Worm (Caenorhabditis elegans) whole organism, young adult: ENCODE results near the gene srz-83.

ENCODE experiments used
- B0336.3 ChIP-seq: fragments of 200-800 bp; sonication (Bioruptor generic); IDR thresholded peaks from 2 replicates; pipeline ENCODE4 v1.3.6; 2022; ENCODE audit warnings: missing genetic modification characterization, missing compliant biosample characterization
- C06A6.2 ChIP-seq: fragments of 200-800 bp; sonication (Bioruptor generic); conservative IDR thresholded peaks from 2 replicates; pipeline ENCODE4 v1.3.6; 2022; ENCODE audit warnings: missing genetic modification characterization, missing compliant biosample characterization
- F23B12.7 ChIP-seq: sonication (generic microtip); optimal IDR thresholded peaks from 2 replicates; lab custom pipeline; 2017; ENCODE audit warnings: missing genetic modification characterization, mild to moderate bottlenecking, missing compliant biosample characterization, antibody characterized with exemption, moderate library complexity; ENCODE audit not compliant: insufficient read depth
- F39B2.1 ChIP-seq: fragments of 200-800 bp; sonication (Bioruptor generic); IDR thresholded peaks from 2 replicates; pipeline ENCODE4 v1.3.6; 2022; ENCODE audit warnings: missing genetic modification reagents, missing genetic modification characterization, missing compliant biosample characterization
- K12H6.12 ChIP-seq: fragments of 200-800 bp; sonication (Bioruptor generic); optimal IDR thresholded peaks from 2 replicates; lab custom pipeline; 2018; ENCODE audit warnings: mild to moderate bottlenecking, missing genetic modification characterization, missing compliant biosample characterization
- Y67H2A.10 ChIP-seq: fragments of 200-800 bp; sonication (Bioruptor generic); conservative IDR thresholded peaks from 2 replicates; pipeline ENCODE4 v1.3.6; 2022; ENCODE audit warnings: missing genetic modification reagents, missing genetic modification characterization, missing compliant biosample characterization
- aptf-2 ChIP-seq: fragments of 200-800 bp; sonication (Bioruptor generic); conservative IDR thresholded peaks from 2 replicates; pipeline ENCODE4 v1.3.6; 2022; ENCODE audit warnings: missing genetic modification reagents, missing genetic modification characterization, missing compliant biosample characterization
- atf-7 ChIP-seq: sonication (generic microtip); optimal IDR thresholded peaks from 2 replicates; lab custom pipeline; 2017; ENCODE audit warnings: mild to moderate bottlenecking, missing genetic modification characterization, missing compliant biosample characterization
- athp-1 ChIP-seq: sonication (generic microtip); optimal IDR thresholded peaks from 2 replicates; lab custom pipeline; 2017; ENCODE audit warnings: mild to moderate bottlenecking, missing genetic modification characterization, missing compliant biosample characterization
- attf-5 ChIP-seq: fragments of 200-800 bp; sonication (Bioruptor generic); optimal IDR thresholded peaks from 2 replicates; lab custom pipeline; 2018; ENCODE audit warnings: mild to moderate bottlenecking, missing genetic modification characterization, missing compliant biosample characterization
- ceh-100 ChIP-seq: fragments of 200-800 bp; sonication (Bioruptor generic); IDR thresholded peaks from 2 replicates; pipeline ENCODE4 v1.3.6; 2022; ENCODE audit warnings: missing genetic modification reagents, missing genetic modification characterization, missing compliant biosample characterization
- ceh-58 ChIP-seq: fragments of 200-800 bp; sonication (Bioruptor generic); IDR thresholded peaks from 2 replicates; pipeline ENCODE4 v1.3.6; 2022; ENCODE audit warnings: missing genetic modification characterization, missing compliant biosample characterization
- dox-1 ChIP-seq: fragments of 200-800 bp; sonication (Bioruptor generic); IDR thresholded peaks from 2 replicates; pipeline ENCODE4 v1.3.6; 2022; ENCODE audit warnings: missing genetic modification reagents, missing genetic modification characterization, missing compliant biosample characterization
- efl-1 ChIP-seq: fragments of 150-350 bp; optimal IDR thresholded peaks from 2 replicates; lab custom pipeline; 2014; ENCODE audit warnings: missing biosample characterization, missing genetic modification reagents, missing genetic modification characterization
- ekl-4 ChIP-seq: fragments of 200-800 bp; sonication (Bioruptor generic); IDR thresholded peaks from 2 replicates; pipeline ENCODE4 v1.3.6; 2022; ENCODE audit warnings: missing genetic modification reagents, missing genetic modification characterization, missing compliant biosample characterization
- gei-17 ChIP-seq: fragments of 200-800 bp; sonication (Bioruptor generic); optimal IDR thresholded peaks from 2 replicates; lab custom pipeline; 2018; ENCODE audit warnings: mild to moderate bottlenecking, missing genetic modification characterization, missing compliant biosample characterization
- hlh-26 ChIP-seq: fragments of 200-800 bp; sonication (Bioruptor generic); conservative IDR thresholded peaks from 2 replicates; pipeline ENCODE4 v1.3.6; 2022; ENCODE audit warnings: missing genetic modification reagents, missing genetic modification characterization, missing compliant biosample characterization
- hmg-1.2 ChIP-seq: fragments of 200-800 bp; sonication (Bioruptor generic); IDR thresholded peaks from 2 replicates; pipeline ENCODE4 v1.3.6; 2022; ENCODE audit warnings: missing genetic modification reagents, missing genetic modification characterization, missing compliant biosample characterization
- hmg-20 ChIP-seq: fragments of 200-800 bp; sonication (Bioruptor generic); IDR thresholded peaks from 2 replicates; pipeline ENCODE4 v1.3.6; 2022; ENCODE audit warnings: missing genetic modification reagents, missing genetic modification characterization, missing compliant biosample characterization
- let-526 ChIP-seq: fragments of 200-800 bp; sonication (Bioruptor generic); IDR thresholded peaks from 2 replicates; pipeline ENCODE4 v1.3.6; 2022; ENCODE audit warnings: missing genetic modification reagents, missing genetic modification characterization, missing compliant biosample characterization
- lin-35 ChIP-seq, 3 experiments: fragments of 150-350 bp in 2 of 3; sonication (generic microtip) in 1 of 3; optimal IDR thresholded peaks; 2 replicates each; lab custom pipeline; 2014 to 2018; ENCODE audit warnings: missing biosample characterization in 3 of 3, missing genetic modification characterization in 3 of 3, missing genetic modification reagents in 3 of 3
- lsl-1 ChIP-seq: fragments of 200-800 bp; sonication (Bioruptor generic); optimal IDR thresholded peaks from 2 replicates; lab custom pipeline; 2018; ENCODE audit warnings: mild to moderate bottlenecking, missing genetic modification characterization, moderate library complexity, missing compliant biosample characterization
- madf-3 ChIP-seq: fragments of 200-800 bp; sonication (Bioruptor generic); IDR thresholded peaks from 2 replicates; pipeline ENCODE4 v1.3.6; 2022; ENCODE audit warnings: missing genetic modification reagents, missing genetic modification characterization, missing compliant biosample characterization
- madf-6 ChIP-seq: fragments of 200-800 bp; sonication (Bioruptor generic); IDR thresholded peaks from 2 replicates; pipeline ENCODE4 v1.3.6; 2022; ENCODE audit warnings: missing genetic modification reagents, missing genetic modification characterization, missing compliant biosample characterization
- madf-8 ChIP-seq: fragments of 200-800 bp; sonication (Bioruptor generic); conservative IDR thresholded peaks from 2 replicates; pipeline ENCODE4 v1.3.6; 2022; ENCODE audit warnings: missing genetic modification reagents, missing genetic modification characterization, missing compliant biosample characterization
- mcd-1 ChIP-seq: fragments of 200-800 bp; sonication (Bioruptor generic); IDR thresholded peaks from 2 replicates; pipeline ENCODE4 v1.3.6; 2022; ENCODE audit warnings: missing genetic modification reagents, missing genetic modification characterization, missing compliant biosample characterization
- mxl-1 ChIP-seq: sonication (generic microtip); optimal IDR thresholded peaks from 2 replicates; lab custom pipeline; 2016; ENCODE audit warnings: missing genetic modification characterization, missing compliant biosample characterization
- nhr-80 ChIP-seq: sonication (generic microtip); optimal IDR thresholded peaks from 2 replicates; lab custom pipeline; 2016; ENCODE audit warnings: missing genetic modification characterization, missing compliant biosample characterization
- nhr-90 ChIP-seq: sonication (generic microtip); optimal IDR thresholded peaks from 2 replicates; lab custom pipeline; 2016; ENCODE audit warnings: missing genotype, mild to moderate bottlenecking, missing genetic modification characterization, missing compliant biosample characterization
- rcor-1 ChIP-seq: fragments of 200-800 bp; sonication (Bioruptor generic); IDR thresholded peaks from 2 replicates; pipeline ENCODE4 v1.3.6; 2022; ENCODE audit warnings: missing genetic modification reagents, missing genetic modification characterization, missing compliant biosample characterization
- snpc-3.4 ChIP-seq: sonication (generic microtip); optimal IDR thresholded peaks from 2 replicates; lab custom pipeline; 2017; ENCODE audit warnings: missing genetic modification characterization, mild to moderate bottlenecking, missing compliant biosample characterization, antibody characterized with exemption, moderate library complexity, missing genotype, missing genetic modification reagents
- snpc-4 ChIP-seq, 5 experiments: fragments of 150-350 bp in 1 of 5; sonication (generic microtip) in 4 of 5; optimal IDR thresholded peaks; 2 replicates each; lab custom pipeline; 2014 to 2018; ENCODE audit warnings: missing genetic modification characterization in 5 of 5, missing biosample characterization in 3 of 5, antibody characterized with exemption in 2 of 5, mild to moderate bottlenecking in 2 of 5, missing compliant biosample characterization in 2 of 5, missing genotype in 2 of 5, moderate library complexity in 2 of 5, missing genetic modification reagents in 1 of 5
- somi-1 ChIP-seq: fragments of 200-800 bp; sonication (Bioruptor generic); optimal IDR thresholded peaks from 2 replicates; lab custom pipeline; 2018; ENCODE audit warnings: mild to moderate bottlenecking, missing genetic modification characterization, missing compliant biosample characterization
- tbx-9 ChIP-seq: sonication (generic microtip); optimal IDR thresholded peaks from 2 replicates; lab custom pipeline; 2016; ENCODE audit warnings: borderline replicate concordance, missing genetic modification characterization, inconsistent platforms, missing compliant biosample characterization
- xnd-1 ChIP-seq: sonication (generic microtip); optimal IDR thresholded peaks from 2 replicates; lab custom pipeline; 2016; ENCODE audit warnings: missing genotype, missing genetic modification reagents, missing genetic modification characterization, missing compliant biosample characterization
- zfh-2 ChIP-seq: fragments of 200-800 bp; sonication (Bioruptor generic); conservative IDR thresholded peaks from 2 replicates; pipeline ENCODE4 v1.3.6; 2022; ENCODE audit warnings: missing genetic modification reagents, missing genetic modification characterization, missing compliant biosample characterization
- zim-3 ChIP-seq: sonication (generic microtip); optimal IDR thresholded peaks from 2 replicates; lab custom pipeline; 2017; ENCODE audit warnings: mild to moderate bottlenecking, missing genetic modification characterization, moderate library complexity, missing compliant biosample characterization
- ztf-18 ChIP-seq: sonication (generic microtip); optimal IDR thresholded peaks from 2 replicates; lab custom pipeline; 2016; ENCODE audit warnings: missing genotype, mild to moderate bottlenecking, missing genetic modification characterization, missing compliant biosample characterization
- ztf-26 ChIP-seq: sonication (generic microtip); optimal IDR thresholded peaks from 2 replicates; lab custom pipeline; 2017; ENCODE audit warnings: missing genetic modification characterization, missing compliant biosample characterization
- ztf-28 ChIP-seq: fragments of 200-800 bp; sonication (Bioruptor generic); IDR thresholded peaks from 2 replicates; pipeline ENCODE4 v1.3.6; 2022; ENCODE audit warnings: missing genetic modification reagents, missing genetic modification characterization, missing compliant biosample characterization
- ztf-3 ChIP-seq: fragments of 200-800 bp; sonication (Bioruptor generic); optimal IDR thresholded peaks from 2 replicates; lab custom pipeline; 2018; ENCODE audit warnings: mild to moderate bottlenecking, missing genetic modification characterization, missing compliant biosample characterization

The srz-83 gene

DNA sequence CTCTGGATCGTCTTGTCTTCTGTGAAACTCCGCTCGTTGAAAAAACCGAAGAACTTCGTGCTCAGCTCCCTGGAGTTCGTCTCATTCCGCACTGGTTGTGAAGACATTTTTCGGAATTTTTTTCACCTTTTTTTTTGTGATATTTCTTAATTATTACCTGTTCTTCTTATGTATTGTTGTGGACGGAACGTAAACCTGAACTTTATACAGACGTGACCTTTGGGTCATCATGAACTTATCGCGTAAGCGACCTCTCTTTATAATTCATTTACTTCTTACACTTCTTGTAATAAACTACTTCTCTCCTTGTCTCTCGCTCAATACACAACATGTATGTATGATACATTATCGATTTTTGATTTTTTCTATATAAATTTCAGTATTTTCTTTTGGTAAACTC is 27.9 kb downstream of the srz-83 start, which contains the start of gene M57.1:
M57.1 (plus strand) TSS at position 301 of the 400 bp plus-strand sequence.
- no peak for TF ChIP-seq ekl-4 (GFP tag; lab: Robert Waterston, UW)
- TF ChIP-seq ceh-58 = no peak
- TF ChIP-seq ztf-26 (tag; lab: Kevin White, UChicago) = no peak
- no peak for TF ChIP-seq somi-1 (GFP tag; lab: Kevin White, UChicago)
- no peak for TF ChIP-seq lsl-1 (GFP tag; lab: Kevin White, UChicago)
- TF ChIP-seq F39B2.1 (GFP tag; lab: Robert Waterston, UW) = no peak
- TF ChIP-seq tbx-9 (tag; lab: Kevin White, UChicago) = no peak
- TF ChIP-seq let-526 (GFP tag; lab: Robert Waterston, UW) = no peak
- TF ChIP-seq mxl-1 = no peak
- no peak for TF ChIP-seq attf-5
- TF ChIP-seq xnd-1 (tag; lab: Kevin White, UChicago) = no peak
- no peak for TF ChIP-seq K12H6.12 (tag; lab: Kevin White, UChicago)
- TF ChIP-seq ceh-100 (GFP tag; lab: Robert Waterston, UW) = no peak
- no peak for TF ChIP-seq nhr-90 (tag; lab: Kevin White, UChicago)
- no peak for TF ChIP-seq ztf-28 (GFP tag; lab: Robert Waterston, UW)
- no peak for TF ChIP-seq C06A6.2 (GFP tag; lab: Robert Waterston, UW)
- no peak for TF ChIP-seq nhr-80
- no peak for TF ChIP-seq ztf-18 (tag; lab: Kevin White, UChicago)
- TF ChIP-seq aptf-2 (GFP tag; lab: Robert Waterston, UW) = no peak
- TF ChIP-seq dox-1 (GFP tag; lab: Robert Waterston, UW) = no peak
- TF ChIP-seq, all 124 proteins: peak for 0

- TF ChIP-seq madf-3 (GFP tag; lab: Robert Waterston, UW) = no peak
- TF ChIP-seq hmg-20 (GFP tag; lab: Robert Waterston, UW) = no peak
- TF ChIP-seq hlh-26 = no peak
- peak; percentile 49; the same call in 1 of the 2 replicates for TF ChIP-seq hmg-1.2 (GFP tag; lab: Robert Waterston, UW)
- TF ChIP-seq, all 124 proteins: peak for 1
Observed at ce11 chrIV:3532989-3533388, 28.7 kb downstream of the srz-83 start.

ce11 chrIV:3539253-3539652 is 35.0 kb downstream of the srz-83 start:
- TF ChIP-seq madf-6 (GFP tag; lab: Robert Waterston, UW) = peak; percentile 68
- no peak for TF ChIP-seq lin-35 (GFP tag; optimal IDR thresholded peaks at IDR 0.05; lab: Kevin White, UChicago)
- TF ChIP-seq hmg-1.2 (GFP tag; lab: Robert Waterston, UW) = peak; percentile 71; the same call in 1 of the 2 replicates
- peak; percentile 45 for TF ChIP-seq efl-1 (GFP tag; lab: Kevin White, UChicago)
- 0 out of 2 replicates have a peak, but pooled peaks have one; percentile 28 for TF ChIP-seq madf-8 (GFP tag; lab: Robert Waterston, UW)
- peak; percentile 31; the same call in 1 of the 2 replicates for TF ChIP-seq mcd-1 (GFP tag; lab: Robert Waterston, UW)
- TF ChIP-seq, all 124 proteins: peak for 5

DNA sequence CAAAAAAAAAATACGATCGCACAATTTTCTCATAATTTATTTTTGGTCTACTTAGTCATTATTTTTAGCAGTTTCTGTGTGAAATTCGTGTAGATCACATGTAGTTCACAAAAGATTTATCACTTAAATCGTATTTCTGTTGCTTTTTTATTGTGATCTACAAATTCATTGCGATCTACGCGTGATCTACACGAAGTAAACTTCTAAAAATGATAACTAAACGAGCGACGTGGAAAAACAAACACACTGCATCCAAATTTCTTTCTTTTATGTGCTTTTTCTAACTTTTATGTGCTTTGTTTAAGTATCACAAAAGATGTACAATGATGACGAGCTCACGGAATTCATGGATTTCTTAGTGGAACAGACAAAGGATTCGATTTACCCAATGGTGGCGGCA is 35.6 kb downstream of the srz-83 start, which contains the start of gene B0212.3:
B0212.3 (plus strand) TSS at position 301 of the 400 bp plus-strand sequence.
- no peak for TF ChIP-seq gei-17 (GFP tag; lab: Kevin White, UChicago)
- no peak for TF ChIP-seq athp-1 (tag; lab: Kevin White, UChicago)
- TF ChIP-seq zim-3 (tag; lab: Kevin White, UChicago) = no peak
- no peak for TF ChIP-seq rcor-1 (GFP tag; lab: Robert Waterston, UW)
- no peak for TF ChIP-seq B0336.3 (GFP tag; lab: Robert Waterston, UW)
- TF ChIP-seq zfh-2 (GFP tag; lab: Robert Waterston, UW) = no peak
- TF ChIP-seq snpc-4 (GFP tag; optimal IDR thresholded peaks at IDR 0.05; lab: Kevin White, UChicago) = no peak
- no peak for TF ChIP-seq snpc-4 (tag; optimal IDR thresholded peaks at IDR 0.05; lab: Kevin White, UChicago)
- no peak for TF ChIP-seq snpc-3.4 (tag; lab: Kevin White, UChicago)
- TF ChIP-seq atf-7 (tag; lab: Kevin White, UChicago) = no peak
- no peak for TF ChIP-seq F23B12.7 (tag; lab: Kevin White, UChicago)
- no peak for TF ChIP-seq ekl-4 (GFP tag; lab: Robert Waterston, UW)
- no peak for TF ChIP-seq Y67H2A.10
- TF ChIP-seq ztf-3 (GFP tag; lab: Kevin White, UChicago) = no peak
- no peak for TF ChIP-seq ztf-18 (tag; lab: Kevin White, UChicago)
